Fruit fly (Drosophila melanogaster) S2 (cell line): ENCODE data around the gene CG10063.
A peak's percentile ranks its signal among the peaks of the same experiment; 100 is the strongest.

ENCODE experiments used
- CG8478 ChIP-seq: fragments of >200 bp; optimal IDR thresholded peaks from 2 replicates; lab custom pipeline; 2018
- CTCF ChIP-seq, 2 experiments: fragments of >200 bp; optimal IDR thresholded peaks; 2 replicates each; lab custom pipeline; 2018

Gene CG10063

dm6 chr3L:6943948-6944319 is 28.3 kb downstream of the CG10063 start:
- TF ChIP-seq CG8478 (no peak), CTCF (optimal IDR thresholded peaks at IDR 0.05; lab: Kevin White, UChicago) (no peak)

- TF ChIP-seq CTCF (optimal IDR thresholded peaks at IDR 0.05; lab: Kevin White, UChicago) (no peak), CG8478 (no peak)
These were observed 28.9 kb downstream of the CG10063 start for dm6 chr3L:6943204-6943947.

dm6 chr3L:6942831-6943114 is 29.5 kb downstream of the CG10063 start, which contains the start of gene tow:
Gene tow, plus strand, starts transcription at chr3L:6942856.
- TF ChIP-seq CG8478 = no peak
- no peak for TF ChIP-seq CTCF (optimal IDR thresholded peaks at IDR 0.05; lab: Kevin White, UChicago)

- TF ChIP-seq CG8478 = no peak
- TF ChIP-seq CTCF (optimal IDR thresholded peaks at IDR 0.05; lab: Kevin White, UChicago) = peak in 1 of 2 experiments; percentile 31
These were observed 30.0 kb downstream of the CG10063 start for dm6 chr3L:6942103-6942830.

DNA sequence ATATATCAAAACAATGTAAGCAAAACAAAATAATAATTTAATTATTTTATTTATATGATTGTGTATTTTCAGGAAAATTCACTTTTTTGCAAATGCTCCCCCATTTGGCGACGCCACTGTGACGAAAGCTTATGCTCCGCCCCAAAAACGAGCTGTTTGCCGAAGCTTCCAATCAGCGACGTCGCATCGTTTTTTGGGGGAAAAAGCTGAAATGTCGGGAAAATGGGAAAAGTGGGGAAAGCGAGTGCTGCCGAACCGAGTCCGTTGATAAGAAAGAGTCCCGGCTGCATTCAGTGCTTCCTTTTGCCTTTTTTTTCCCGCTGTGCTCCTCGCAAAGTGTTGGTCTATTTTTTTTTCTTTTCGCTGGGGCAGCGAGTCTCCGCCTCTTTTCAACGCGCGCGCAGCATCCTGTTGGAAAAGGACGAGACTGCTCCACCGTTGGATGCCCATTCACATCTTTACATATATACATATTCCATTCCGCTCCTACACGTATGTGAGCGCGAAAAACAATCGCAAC is 37.4 kb downstream of the CG10063 start:
- TF ChIP-seq CG8478 (no peak), CTCF (optimal IDR thresholded peaks at IDR 0.05; lab: Kevin White, UChicago) (no peak)

dm6 chr3L:6932626-6933025 is 39.6 kb downstream of the CG10063 start, which contains the start of gene CG14820:
Gene CG14820, plus strand, starts transcription at chr3L:6932926.
- TF ChIP-seq CG8478 (no peak), CTCF (optimal IDR thresholded peaks at IDR 0.05; lab: Kevin White, UChicago) (no peak)

DNA sequence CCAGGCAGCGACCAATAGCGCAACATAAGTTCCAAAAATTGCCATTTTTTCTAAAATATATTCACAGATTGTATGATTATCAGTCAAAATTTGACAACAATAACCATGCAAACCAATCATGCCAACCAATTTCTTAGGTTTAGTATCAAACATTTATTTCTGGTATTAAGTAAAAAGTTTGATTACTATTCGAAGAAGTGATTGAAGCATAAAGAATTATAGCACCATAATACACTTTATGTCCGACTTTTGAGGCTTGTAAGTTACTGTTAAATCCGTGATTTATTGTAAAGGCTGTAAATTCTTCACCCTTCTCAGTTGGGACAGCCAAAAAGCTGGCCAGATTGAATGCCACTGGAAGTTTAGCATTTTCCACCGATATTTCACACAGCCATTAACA is 40.4 kb downstream of the CG10063 start, which contains the start of gene CG45413:
Gene CG45413, minus strand, starts transcription at position 101 of the 400 bp plus-strand sequence.
- TF ChIP-seq CTCF (optimal IDR thresholded peaks at IDR 0.05; lab: Kevin White, UChicago) (no peak), CG8478 (no peak)

dm6 chr3L:6925843-6926242 is 46.4 kb downstream of the CG10063 start:
- TF ChIP-seq CTCF (optimal IDR thresholded peaks at IDR 0.05; lab: Kevin White, UChicago) (peak in 1 of 2 experiments; percentile 28), CG8478 (no peak)
